Worm (Caenorhabditis elegans) whole organism, young adult: ENCODE data around the gene txt-12.
A peak's percentile ranks its signal among the peaks of the same experiment; 100 is the strongest.

Source experiments
- B0261.1 ChIP-seq: sonication (generic microtip); optimal IDR thresholded peaks from 2 replicates; lab custom pipeline; 2016; ENCODE audit warnings: mild to moderate bottlenecking, missing genetic modification characterization, moderate library complexity, missing compliant biosample characterization
- C06A6.2 ChIP-seq: fragments of 200-800 bp; sonication (Bioruptor generic); conservative IDR thresholded peaks from 2 replicates; pipeline ENCODE4 v1.3.6; 2022; ENCODE audit warnings: missing genetic modification characterization, missing compliant biosample characterization
- D2030.7 ChIP-seq: fragments of 200-800 bp; sonication (Bioruptor generic); IDR thresholded peaks from 2 replicates; pipeline ENCODE4 v1.3.6; 2022; ENCODE audit warnings: missing genetic modification reagents, missing genetic modification characterization, missing compliant biosample characterization
- F10E7.11 ChIP-seq: sonication (generic microtip); optimal IDR thresholded peaks from 2 replicates; lab custom pipeline; 2017; ENCODE audit warnings: mild to moderate bottlenecking, missing genetic modification characterization, moderate library complexity, missing compliant biosample characterization
- F23B12.7 ChIP-seq: sonication (generic microtip); optimal IDR thresholded peaks from 2 replicates; lab custom pipeline; 2017; ENCODE audit warnings: missing genetic modification characterization, mild to moderate bottlenecking, missing compliant biosample characterization, antibody characterized with exemption, moderate library complexity; ENCODE audit not compliant: insufficient read depth
- F33H1.4 ChIP-seq: fragments of 200-800 bp; sonication (Bioruptor generic); IDR thresholded peaks from 2 replicates; pipeline ENCODE4 v1.3.6; 2022; ENCODE audit warnings: missing genetic modification reagents, missing genetic modification characterization, missing compliant biosample characterization
- F37B4.10 ChIP-seq: fragments of 200-800 bp; sonication (Bioruptor generic); IDR thresholded peaks from 2 replicates; pipeline ENCODE4 v1.3.6; 2022; ENCODE audit warnings: missing genetic modification characterization, missing compliant biosample characterization
- F57A8.1 ChIP-seq: fragments of 200-800 bp; sonication (Bioruptor generic); optimal IDR thresholded peaks from 2 replicates; lab custom pipeline; 2018; ENCODE audit warnings: mild to moderate bottlenecking, missing genetic modification characterization, moderate library complexity, missing compliant biosample characterization
- Y53F4B.3 ChIP-seq: fragments of 200-800 bp; sonication (Bioruptor generic); IDR thresholded peaks from 2 replicates; pipeline ENCODE4 v1.3.6; 2022; ENCODE audit warnings: missing genetic modification reagents, missing genetic modification characterization, missing compliant biosample characterization
- ZK185.1 ChIP-seq: sonication (generic microtip); optimal IDR thresholded peaks from 2 replicates; lab custom pipeline; 2016; ENCODE audit warnings: mild to moderate bottlenecking, missing genetic modification characterization, missing compliant biosample characterization; ENCODE audit not compliant: poor library complexity, severe bottlenecking
- akir-1 ChIP-seq: fragments of 200-800 bp; sonication (Bioruptor generic); optimal IDR thresholded peaks from 2 replicates; lab custom pipeline; 2018; ENCODE audit warnings: mild to moderate bottlenecking, missing genetic modification characterization, moderate library complexity, missing compliant biosample characterization
- atf-7 ChIP-seq: sonication (generic microtip); optimal IDR thresholded peaks from 2 replicates; lab custom pipeline; 2017; ENCODE audit warnings: mild to moderate bottlenecking, missing genetic modification characterization, missing compliant biosample characterization
- attf-5 ChIP-seq: fragments of 200-800 bp; sonication (Bioruptor generic); optimal IDR thresholded peaks from 2 replicates; lab custom pipeline; 2018; ENCODE audit warnings: mild to moderate bottlenecking, missing genetic modification characterization, missing compliant biosample characterization
- attf-6 ChIP-seq: fragments of 200-800 bp; sonication (Bioruptor generic); IDR thresholded peaks from 2 replicates; pipeline ENCODE4 v1.3.6; 2022; ENCODE audit warnings: missing genetic modification reagents, missing genetic modification characterization, missing compliant biosample characterization
- ccch-3 ChIP-seq: fragments of 200-800 bp; sonication (Bioruptor generic); optimal IDR thresholded peaks from 2 replicates; lab custom pipeline; 2018; ENCODE audit warnings: mild to moderate bottlenecking, missing genetic modification characterization, missing compliant biosample characterization
- cebp-1 ChIP-seq, 2 experiments: fragments of 200-800 bp in 1 of 2; sonication (Bioruptor generic) in 1 of 2; sonication (generic microtip) in 1 of 2; IDR thresholded peaks in 1 of 2; optimal IDR thresholded peaks in 1 of 2; 2 replicates each; pipeline versions ENCODE4 v1.3.6 to Lab custom; 2017 to 2022; ENCODE audit warnings: missing compliant biosample characterization in 2 of 2, missing genetic modification characterization in 2 of 2, mild to moderate bottlenecking in 1 of 2, missing genetic modification reagents in 1 of 2, moderate library complexity in 1 of 2
- cebp-2 ChIP-seq: fragments of 200-800 bp; sonication (Bioruptor generic); IDR thresholded peaks from 2 replicates; pipeline ENCODE4 v1.3.6; 2022; ENCODE audit warnings: missing genetic modification characterization, missing compliant biosample characterization
- ceh-100 ChIP-seq: fragments of 200-800 bp; sonication (Bioruptor generic); IDR thresholded peaks from 2 replicates; pipeline ENCODE4 v1.3.6; 2022; ENCODE audit warnings: missing genetic modification reagents, missing genetic modification characterization, missing compliant biosample characterization
- ceh-58 ChIP-seq: fragments of 200-800 bp; sonication (Bioruptor generic); IDR thresholded peaks from 2 replicates; pipeline ENCODE4 v1.3.6; 2022; ENCODE audit warnings: missing genetic modification characterization, missing compliant biosample characterization
- ceh-79 ChIP-seq: sonication (generic microtip); optimal IDR thresholded peaks from 2 replicates; lab custom pipeline; 2017; ENCODE audit warnings: mild to moderate bottlenecking, missing genetic modification characterization, missing compliant biosample characterization
- chd-7 ChIP-seq: sonication (generic microtip); optimal IDR thresholded peaks from 2 replicates; lab custom pipeline; 2016; ENCODE audit warnings: mild to moderate bottlenecking, missing genetic modification characterization, moderate library complexity, missing compliant biosample characterization
- dox-1 ChIP-seq: fragments of 200-800 bp; sonication (Bioruptor generic); IDR thresholded peaks from 2 replicates; pipeline ENCODE4 v1.3.6; 2022; ENCODE audit warnings: missing genetic modification reagents, missing genetic modification characterization, missing compliant biosample characterization
- dpl-1 ChIP-seq: fragments of 150-350 bp; optimal IDR thresholded peaks from 2 replicates; lab custom pipeline; 2014; ENCODE audit warnings: missing biosample characterization, missing genetic modification reagents, missing genetic modification characterization
- egl-18 ChIP-seq: fragments of 200-800 bp; sonication (Bioruptor generic); IDR thresholded peaks from 2 replicates; pipeline ENCODE4 v1.3.6; 2022; ENCODE audit warnings: missing genetic modification reagents, missing genetic modification characterization, missing compliant biosample characterization
- egl-44 ChIP-seq: fragments of 200-800 bp; sonication (Bioruptor generic); IDR thresholded peaks from 2 replicates; pipeline ENCODE4 v1.3.6; 2022; ENCODE audit warnings: missing genetic modification reagents, missing genetic modification characterization, missing compliant biosample characterization
- gei-17 ChIP-seq: fragments of 200-800 bp; sonication (Bioruptor generic); optimal IDR thresholded peaks from 2 replicates; lab custom pipeline; 2018; ENCODE audit warnings: mild to moderate bottlenecking, missing genetic modification characterization, missing compliant biosample characterization
- him-1 ChIP-seq: sonication (generic microtip); optimal IDR thresholded peaks from 2 replicates; lab custom pipeline; 2016; ENCODE audit warnings: missing genotype, missing genetic modification reagents, missing genetic modification characterization, missing compliant biosample characterization
- hmg-1.2 ChIP-seq: fragments of 200-800 bp; sonication (Bioruptor generic); IDR thresholded peaks from 2 replicates; pipeline ENCODE4 v1.3.6; 2022; ENCODE audit warnings: missing genetic modification reagents, missing genetic modification characterization, missing compliant biosample characterization
- hrde-1 ChIP-seq: sonication (generic microtip); optimal IDR thresholded peaks from 2 replicates; lab custom pipeline; 2016; ENCODE audit warnings: missing genetic modification characterization, mild to moderate bottlenecking, missing compliant biosample characterization, moderate library complexity, missing genotype, missing genetic modification reagents, borderline replicate concordance
- hsf-1 ChIP-seq: fragments of 200-800 bp; sonication (Bioruptor generic); IDR thresholded peaks from 2 replicates; pipeline ENCODE4 v1.3.6; 2022; ENCODE audit warnings: missing genetic modification reagents, missing genetic modification characterization, missing compliant biosample characterization
- lag-1 ChIP-seq: fragments of 200-800 bp; sonication (Bioruptor generic); IDR thresholded peaks from 2 replicates; pipeline ENCODE4 v1.3.6; 2022; ENCODE audit warnings: missing genetic modification reagents, missing genetic modification characterization, missing compliant biosample characterization
- let-607 ChIP-seq, 2 experiments: fragments of 200-800 bp in 1 of 2; sonication (Bioruptor generic) in 1 of 2; sonication (generic microtip) in 1 of 2; optimal IDR thresholded peaks; 2 replicates each; lab custom pipeline; 2016 to 2018; ENCODE audit warnings: mild to moderate bottlenecking in 2 of 2, missing compliant biosample characterization in 2 of 2, missing genetic modification characterization in 2 of 2, moderate library complexity in 2 of 2, missing genotype in 1 of 2
- lsy-27 ChIP-seq: sonication (generic microtip); optimal IDR thresholded peaks from 2 replicates; lab custom pipeline; 2017; ENCODE audit warnings: missing genetic modification characterization, mild to moderate bottlenecking, missing compliant biosample characterization, antibody characterized with exemption, missing genotype, borderline replicate concordance; ENCODE audit not compliant: insufficient read depth
- madf-8 ChIP-seq: fragments of 200-800 bp; sonication (Bioruptor generic); conservative IDR thresholded peaks from 2 replicates; pipeline ENCODE4 v1.3.6; 2022; ENCODE audit warnings: missing genetic modification reagents, missing genetic modification characterization, missing compliant biosample characterization
- mcd-1 ChIP-seq: fragments of 200-800 bp; sonication (Bioruptor generic); IDR thresholded peaks from 2 replicates; pipeline ENCODE4 v1.3.6; 2022; ENCODE audit warnings: missing genetic modification reagents, missing genetic modification characterization, missing compliant biosample characterization
- mes-4 ChIP-seq: sonication (generic microtip); optimal IDR thresholded peaks from 2 replicates; lab custom pipeline; 2016; ENCODE audit warnings: missing genotype, missing genetic modification characterization, missing compliant biosample characterization
- nhr-120 ChIP-seq: fragments of 200-800 bp; sonication (Bioruptor generic); IDR thresholded peaks from 2 replicates; pipeline ENCODE4 v1.3.6; 2022; ENCODE audit warnings: missing genetic modification characterization, missing compliant biosample characterization
- nhr-80 ChIP-seq: sonication (generic microtip); optimal IDR thresholded peaks from 2 replicates; lab custom pipeline; 2016; ENCODE audit warnings: missing genetic modification characterization, missing compliant biosample characterization
- pbrm-1 ChIP-seq: fragments of 200-800 bp; sonication (Bioruptor generic); IDR thresholded peaks from 2 replicates; pipeline ENCODE4 v1.3.6; 2022; ENCODE audit warnings: missing genetic modification reagents, missing genetic modification characterization, missing compliant biosample characterization
- pha-4 ChIP-seq: fragments of 150-350 bp; sonication (generic microtip); optimal IDR thresholded peaks from 2 replicates; lab custom pipeline; 2014; ENCODE audit warnings: missing biosample characterization, missing genetic modification reagents, missing genetic modification characterization
- rec-8 ChIP-seq, 2 experiments: sonication (generic microtip); optimal IDR thresholded peaks; 2 replicates each; lab custom pipeline; 2016; ENCODE audit warnings: mild to moderate bottlenecking in 2 of 2, missing genetic modification characterization in 2 of 2, missing genetic modification reagents in 2 of 2, missing genotype in 2 of 2, missing biosample characterization in 1 of 2, missing compliant biosample characterization in 1 of 2, moderate library complexity in 1 of 2
- sptf-2 ChIP-seq: fragments of 200-800 bp; sonication (Bioruptor generic); optimal IDR thresholded peaks from 2 replicates; lab custom pipeline; 2018; ENCODE audit warnings: mild to moderate bottlenecking, missing genetic modification characterization, missing compliant biosample characterization
- unc-62 ChIP-seq: fragments of 150-350 bp; optimal IDR thresholded peaks from 2 replicates; lab custom pipeline; 2014; ENCODE audit warnings: missing biosample characterization, missing genetic modification reagents, missing genetic modification characterization
- xnd-1 ChIP-seq: sonication (generic microtip); optimal IDR thresholded peaks from 2 replicates; lab custom pipeline; 2016; ENCODE audit warnings: missing genotype, missing genetic modification reagents, missing genetic modification characterization, missing compliant biosample characterization
- zfh-2 ChIP-seq: fragments of 200-800 bp; sonication (Bioruptor generic); conservative IDR thresholded peaks from 2 replicates; pipeline ENCODE4 v1.3.6; 2022; ENCODE audit warnings: missing genetic modification reagents, missing genetic modification characterization, missing compliant biosample characterization
- zim-3 ChIP-seq: sonication (generic microtip); optimal IDR thresholded peaks from 2 replicates; lab custom pipeline; 2017; ENCODE audit warnings: mild to moderate bottlenecking, missing genetic modification characterization, moderate library complexity, missing compliant biosample characterization
- ztf-25 ChIP-seq: fragments of 200-800 bp; sonication (Bioruptor generic); IDR thresholded peaks from 2 replicates; pipeline ENCODE4 v1.3.6; 2022; ENCODE audit warnings: missing genetic modification reagents, missing genetic modification characterization, missing compliant biosample characterization
- ztf-6 ChIP-seq: fragments of 200-800 bp; sonication (Bioruptor generic); IDR thresholded peaks from 2 replicates; pipeline ENCODE4 v1.3.6; 2022; ENCODE audit warnings: missing genetic modification reagents, missing genetic modification characterization, missing compliant biosample characterization

Gene txt-12

DNA sequence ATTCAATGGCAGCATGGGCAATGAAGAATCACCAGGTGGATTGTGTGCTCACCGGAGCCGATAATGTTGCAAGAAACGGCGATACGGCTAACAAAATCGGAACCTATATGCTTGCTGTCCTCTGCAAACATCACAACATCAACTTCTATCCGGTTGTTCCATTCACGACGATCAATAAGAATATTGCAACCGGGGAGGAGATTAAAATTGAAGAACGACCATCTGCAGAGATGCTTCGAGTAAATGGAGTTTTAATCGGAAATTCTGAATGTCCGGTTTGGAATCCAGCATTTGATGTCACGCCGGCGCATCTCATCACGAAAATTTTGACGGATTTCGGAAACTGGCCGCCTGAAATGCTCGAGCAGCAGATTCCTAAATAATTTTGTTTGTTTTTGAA is 9.1 kb upstream of the txt-12 start (continued):
- TF ChIP-seq dpl-1 (no peak), ceh-100 (no peak), hsf-1 (GFP tag; lab: Robert Waterston, UW) (peak; percentile 75), rec-8 (tag; optimal IDR thresholded peaks at IDR 0.05; lab: Kevin White, UChicago) (no peak), egl-44 (GFP tag; lab: Robert Waterston, UW) (no peak), attf-6 (GFP tag; lab: Robert Waterston, UW) (peak; percentile 57), chd-7 (tag; lab: Kevin White, UChicago) (peak; percentile 57), him-1 (tag; lab: Kevin White, UChicago) (no peak), cebp-2 (GFP tag; lab: Robert Waterston, UW) (0 out of 2 replicates have a peak, but pooled peaks have one; percentile 35), xnd-1 (tag; lab: Kevin White, UChicago) (no peak), pha-4 (no peak), madf-8 (GFP tag; lab: Robert Waterston, UW) (no peak), mes-4 (tag; lab: Kevin White, UChicago) (no peak), hmg-1.2 (peak; percentile 40), F57A8.1 (GFP tag; lab: Kevin White, UChicago) (no peak), D2030.7 (peak; percentile 45), atf-7 (tag; lab: Kevin White, UChicago) (peak; percentile 18), B0261.1 (tag; lab: Kevin White, UChicago) (no peak), dox-1 (GFP tag; lab: Robert Waterston, UW) (no peak), unc-62 (no peak), zim-3 (tag; lab: Kevin White, UChicago) (peak; percentile 33), attf-5 (GFP tag; lab: Kevin White, UChicago) (peak; percentile 14), sptf-2 (GFP tag; lab: Kevin White, UChicago) (no peak), mcd-1 (peak; percentile 51; the same call in 1 of the 2 replicates), F37B4.10 (GFP tag; lab: Robert Waterston, UW) (no peak), ceh-79 (no peak), lag-1 (GFP tag; lab: Robert Waterston, UW) (no peak), gei-17 (no peak), egl-18 (GFP tag; lab: Robert Waterston, UW) (no peak)

DNA sequence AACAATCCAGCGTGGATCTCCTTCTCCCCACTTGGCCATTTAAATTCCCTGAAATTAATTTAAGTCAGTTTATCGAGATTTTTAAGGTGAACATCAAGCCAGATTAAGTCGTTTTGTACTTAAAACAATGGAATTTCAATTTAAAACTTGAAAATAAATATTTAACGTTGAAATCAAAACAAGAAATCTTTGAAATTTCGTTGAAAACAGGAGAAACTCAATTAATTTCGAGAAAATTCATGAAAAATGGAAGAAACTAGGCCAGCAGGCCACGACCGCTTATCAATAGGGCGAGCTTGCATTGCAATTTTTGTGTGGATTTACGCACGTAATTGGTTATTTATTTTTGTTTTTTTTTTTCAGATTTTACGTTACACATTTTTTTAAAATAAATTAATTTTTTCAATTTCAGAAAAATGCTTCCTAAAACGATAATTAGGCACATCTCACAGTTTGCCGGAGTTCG is 7.4 kb upstream of the txt-12 start, which contains the start of the genes ahsa-1 and C01G10.7:
TSS of gene ahsa-1 (minus strand) at position 51 of the 466 bp plus-strand sequence.
TSS of gene C01G10.7 (plus strand) at position 413 of the 466 bp plus-strand sequence.
- TF ChIP-seq F23B12.7 (tag; lab: Kevin White, UChicago) (peak; percentile 84), nhr-80 (tag; lab: Kevin White, UChicago) (peak; percentile 49), ztf-25 (GFP tag; lab: Robert Waterston, UW) (peak; percentile 71; the same call in 1 of the 2 replicates), F33H1.4 (GFP tag; lab: Robert Waterston, UW) (peak; percentile 70), let-607 (tag; optimal IDR thresholded peaks at IDR 0.05; lab: Kevin White, UChicago) (peak in 1 of 2 experiments; percentile 77), ZK185.1 (peak; percentile 97), cebp-1 (GFP tag; IDR thresholded peaks at IDR 0.05; lab: Robert Waterston, UW) (peak; percentile 72; the same call in 1 of the 2 replicates), cebp-1 (tag; optimal IDR thresholded peaks at IDR 0.05; lab: Kevin White, UChicago) (no peak), pbrm-1 (peak; percentile 87; the same call in 1 of the 2 replicates), nhr-120 (GFP tag; lab: Robert Waterston, UW) (no peak), Y53F4B.3 (no peak), ceh-58 (GFP tag; lab: Robert Waterston, UW) (no peak), akir-1 (GFP tag; lab: Kevin White, UChicago) (peak; percentile 31), lsy-27 (tag; lab: Kevin White, UChicago) (no peak), F10E7.11 (tag; lab: Kevin White, UChicago) (no peak), zfh-2 (GFP tag; lab: Robert Waterston, UW) (no peak), sptf-2 (GFP tag; lab: Kevin White, UChicago) (peak; percentile 41), ztf-6 (GFP tag; lab: Robert Waterston, UW) (peak; percentile 83), ccch-3 (GFP tag; lab: Kevin White, UChicago) (peak; percentile 30), hrde-1 (tag; lab: Kevin White, UChicago) (peak; percentile 23), C06A6.2 (GFP tag; lab: Robert Waterston, UW) (no peak)
